Fruit fly (Drosophila melanogaster) whole organism, embryonic: ENCODE data around the gene Sidpn.

Experiments used
- ATbp ChIP-seq: fragments of 200-800 bp; sonication (Bioruptor generic); optimal IDR thresholded peaks from 2 replicates; lab custom pipeline; 2017; ENCODE audit warnings: missing biosample characterization, mild to moderate bottlenecking, missing genetic modification characterization, missing genetic modification reagents
- Awh ChIP-seq: fragments of 200-800 bp; sonication (Bioruptor generic); IDR thresholded peaks from 2 replicates; pipeline ENCODE4, ENCODE4 v1.3.6; 2022; ENCODE audit warnings: missing biosample characterization, missing genetic modification characterization
- CG10209 ChIP-seq: fragments of 200-800 bp; sonication (Bioruptor generic); optimal IDR thresholded peaks from 3 replicates; lab custom pipeline; 2017; ENCODE audit warnings: missing biosample characterization, mild to moderate bottlenecking, missing genetic modification characterization, missing genetic modification reagents
- CG12299 ChIP-seq: fragments of 200-800 bp; sonication (Bioruptor generic); optimal IDR thresholded peaks from 2 replicates; lab custom pipeline; 2018; ENCODE audit warnings: missing biosample characterization, mild to moderate bottlenecking, missing genetic modification characterization
- CG1647 ChIP-seq: fragments of 200-800 bp; sonication (Bioruptor generic); optimal IDR thresholded peaks from 3 replicates; lab custom pipeline; 2016; ENCODE audit warnings: missing biosample characterization, missing genetic modification characterization
- CG16779 ChIP-seq: fragments of 200-800 bp; sonication (Bioruptor generic); IDR thresholded peaks from 2 replicates; pipeline ENCODE4 v1.3.6; 2022; ENCODE audit warnings: missing biosample characterization, missing genetic modification characterization
- CG17186 ChIP-seq: fragments of 200-800 bp; sonication (Bioruptor generic); optimal IDR thresholded peaks from 3 replicates; lab custom pipeline; 2017; ENCODE audit warnings: missing biosample characterization, missing genetic modification reagents, missing genetic modification characterization
- CG18476 ChIP-seq: fragments of 200-800 bp; sonication (Bioruptor generic); optimal IDR thresholded peaks from 2 replicates; lab custom pipeline; 2016; ENCODE audit warnings: missing biosample characterization, mild to moderate bottlenecking, missing genetic modification characterization
- CG2120 ChIP-seq: fragments of 200-800 bp; sonication (Bioruptor generic); optimal IDR thresholded peaks from 3 replicates; lab custom pipeline; 2016; ENCODE audit warnings: missing biosample characterization, missing genetic modification characterization
- CG3995 ChIP-seq: fragments of 200-800 bp; sonication (Bioruptor generic); optimal IDR thresholded peaks from 3 replicates; lab custom pipeline; 2016; ENCODE audit warnings: missing biosample characterization, missing genetic modification characterization
- CG4424 ChIP-seq: fragments of 200-800 bp; sonication (Bioruptor generic); optimal IDR thresholded peaks from 3 replicates; lab custom pipeline; 2016; ENCODE audit warnings: missing biosample characterization, missing genetic modification characterization
- CG7357 ChIP-seq: fragments of 200-800 bp; sonication (Bioruptor generic); IDR thresholded peaks from 3 replicates; pipeline ENCODE4 v1.3.6; 2022; ENCODE audit warnings: missing biosample characterization, missing genetic modification characterization
- CG7372 ChIP-seq: fragments of 200-800 bp; sonication (Bioruptor generic); IDR thresholded peaks from 2 replicates; pipeline ENCODE4 v1.3.6; 2022; ENCODE audit warnings: missing biosample characterization, missing genetic modification characterization
- CG7556 ChIP-seq: fragments of 200-800 bp; sonication (Bioruptor generic); optimal IDR thresholded peaks from 2 replicates; lab custom pipeline; 2017; ENCODE audit warnings: missing biosample characterization, mild to moderate bottlenecking, missing genetic modification characterization
- CG9215 ChIP-seq: fragments of 200-800 bp; sonication (Bioruptor generic); IDR thresholded peaks from 2 replicates; pipeline ENCODE4 v1.3.6; 2022; ENCODE audit warnings: missing biosample characterization, missing genetic modification characterization
- CTCF ChIP-seq: fragments of 200-800 bp; sonication (Bioruptor generic); optimal IDR thresholded peaks from 2 replicates; lab custom pipeline; 2017; ENCODE audit warnings: missing biosample characterization, mild to moderate bottlenecking, missing genetic modification characterization, moderate library complexity
- D19B ChIP-seq: fragments of 200-800 bp; sonication (Bioruptor generic); optimal IDR thresholded peaks from 2 replicates; lab custom pipeline; 2017; ENCODE audit warnings: missing biosample characterization, mild to moderate bottlenecking, missing genetic modification characterization
- Dp ChIP-seq: fragments of 200-800 bp; sonication (Bioruptor generic); optimal IDR thresholded peaks from 2 replicates; lab custom pipeline; 2018; ENCODE audit warnings: missing biosample characterization, mild to moderate bottlenecking, missing genetic modification characterization, moderate library complexity
- Ets97D ChIP-seq: fragments of 200-800 bp; sonication (Bioruptor generic); optimal IDR thresholded peaks from 3 replicates; lab custom pipeline; 2016; ENCODE audit warnings: missing biosample characterization, missing genetic modification characterization
- GATAe ChIP-seq: fragments of 200-800 bp; sonication (Bioruptor generic); conservative IDR thresholded peaks from 2 replicates; pipeline ENCODE4 v1.3.6; 2022; ENCODE audit warnings: missing biosample characterization, missing genetic modification characterization
- Kr ChIP-seq: fragments of 200-800 bp; sonication (Bioruptor generic); optimal IDR thresholded peaks from 2 replicates; lab custom pipeline; 2017; ENCODE audit warnings: missing biosample characterization, mild to moderate bottlenecking, missing genetic modification characterization
- Mes4 ChIP-seq: fragments of 200-800 bp; sonication (Bioruptor generic); optimal IDR thresholded peaks from 2 replicates; lab custom pipeline; 2016; ENCODE audit warnings: missing biosample characterization, missing genetic modification characterization
- Mrtf ChIP-seq: fragments of 200-800 bp; sonication (Bioruptor generic); IDR thresholded peaks from 3 replicates; pipeline ENCODE4 v1.3.6; 2022; ENCODE audit warnings: missing biosample characterization, missing genetic modification characterization
- NfI ChIP-seq: fragments of 200-800 bp; sonication (Bioruptor generic); optimal IDR thresholded peaks from 3 replicates; lab custom pipeline; 2018; ENCODE audit warnings: missing biosample characterization, mild to moderate bottlenecking, missing genetic modification characterization, moderate library complexity
- PHDP ChIP-seq: fragments of 200-800 bp; sonication (Bioruptor generic); optimal IDR thresholded peaks from 3 replicates; lab custom pipeline; 2018; ENCODE audit warnings: missing biosample characterization, mild to moderate bottlenecking, missing genetic modification characterization, moderate library complexity
- Side ChIP-seq: fragments of 200-800 bp; sonication (Bioruptor generic); optimal IDR thresholded peaks from 2 replicates; lab custom pipeline; 2016; ENCODE audit warnings: missing biosample characterization, missing genetic modification characterization
- Stat92E ChIP-seq, 3 experiments: fragments of >200 bp in 2 of 3; fragments of 200-800 bp in 1 of 3; sonication (Bioruptor generic) in 1 of 3; optimal IDR thresholded peaks; 2 replicates each; lab custom pipeline; 2017 to 2019; ENCODE audit warnings: missing biosample characterization in 3 of 3, missing genetic modification characterization in 3 of 3, mild to moderate bottlenecking in 1 of 3, moderate library complexity in 1 of 3
- Xbp1 ChIP-seq: fragments of 200-800 bp; sonication (Bioruptor generic); optimal IDR thresholded peaks from 3 replicates; lab custom pipeline; 2016; ENCODE audit warnings: missing biosample characterization, mild to moderate bottlenecking, missing genetic modification characterization
- al ChIP-seq: fragments of 200-800 bp; sonication (Bioruptor generic); IDR thresholded peaks from 2 replicates; pipeline ENCODE4 v1.3.6; 2022; ENCODE audit warnings: missing biosample characterization, missing genetic modification characterization
- amos ChIP-seq: fragments of 200-800 bp; sonication (Bioruptor generic); IDR thresholded peaks from 2 replicates; pipeline ENCODE4 v1.3.6; 2022; ENCODE audit warnings: missing biosample characterization, missing genetic modification characterization; ENCODE audit not compliant: partially characterized antibody
- bcd ChIP-seq: fragments of 200-800 bp; sonication (Bioruptor generic); optimal IDR thresholded peaks from 2 replicates; lab custom pipeline; 2017; ENCODE audit warnings: missing biosample characterization, mild to moderate bottlenecking, missing genetic modification characterization
- btn ChIP-seq: fragments of 200-800 bp; sonication (Bioruptor generic); optimal IDR thresholded peaks from 2 replicates; lab custom pipeline; 2016; ENCODE audit warnings: missing biosample characterization, missing genetic modification characterization
- cwo ChIP-seq: fragments of 200-800 bp; sonication (Bioruptor generic); optimal IDR thresholded peaks from 3 replicates; lab custom pipeline; 2017; ENCODE audit warnings: missing biosample characterization, missing genetic modification characterization, mild to moderate bottlenecking, moderate library complexity, missing genetic modification reagents
- fd96Cb ChIP-seq: fragments of 200-800 bp; sonication (Bioruptor generic); optimal IDR thresholded peaks from 2 replicates; lab custom pipeline; 2018; ENCODE audit warnings: missing biosample characterization, mild to moderate bottlenecking, missing genetic modification characterization, moderate library complexity
- grn ChIP-seq: fragments of 200-800 bp; sonication (Bioruptor generic); optimal IDR thresholded peaks from 3 replicates; lab custom pipeline; 2017; ENCODE audit warnings: missing biosample characterization, missing genetic modification characterization
- gro ChIP-seq: fragments of 200-800 bp; sonication (Bioruptor generic); optimal IDR thresholded peaks from 2 replicates; lab custom pipeline; 2016; ENCODE audit warnings: missing biosample characterization, missing genetic modification characterization
- gsb-n ChIP-seq: fragments of 200-800 bp; sonication (Bioruptor generic); optimal IDR thresholded peaks from 3 replicates; lab custom pipeline; 2018; ENCODE audit warnings: missing biosample characterization, mild to moderate bottlenecking, missing genetic modification characterization
- jigr1 ChIP-seq: fragments of 200-800 bp; sonication (Bioruptor generic); IDR thresholded peaks from 3 replicates; pipeline ENCODE4 v1.3.6; 2022; ENCODE audit warnings: missing biosample characterization, missing genetic modification characterization
- knrl ChIP-seq: fragments of 200-800 bp; sonication (Bioruptor generic); IDR thresholded peaks from 3 replicates; pipeline ENCODE4 v1.3.6; 2022; ENCODE audit warnings: missing biosample characterization, missing genetic modification characterization; ENCODE audit not compliant: partially characterized antibody
- lmd ChIP-seq: fragments of 200-800 bp; sonication (Bioruptor generic); IDR thresholded peaks from 2 replicates; pipeline ENCODE4 v1.3.6; 2022; ENCODE audit warnings: missing biosample characterization, missing genetic modification characterization
- lola ChIP-seq, 3 experiments: fragments of >200 bp in 2 of 3; fragments of 200-800 bp in 1 of 3; sonication (Bioruptor generic) in 1 of 3; optimal IDR thresholded peaks; 2 replicates each; lab custom pipeline; 2017 to 2019; ENCODE audit warnings: missing biosample characterization in 3 of 3, missing genetic modification characterization in 3 of 3, mild to moderate bottlenecking in 1 of 3, moderate library complexity in 1 of 3
- maf-S ChIP-seq: fragments of 200-800 bp; sonication (Bioruptor generic); optimal IDR thresholded peaks from 2 replicates; lab custom pipeline; 2016; ENCODE audit warnings: missing biosample characterization, missing genetic modification characterization
- mam ChIP-seq: fragments of 200-800 bp; sonication (Bioruptor generic); optimal IDR thresholded peaks from 3 replicates; lab custom pipeline; 2016; ENCODE audit warnings: missing biosample characterization, missing genetic modification characterization
- pho ChIP-seq: fragments of 200-800 bp; sonication (Bioruptor generic); optimal IDR thresholded peaks from 2 replicates; lab custom pipeline; 2016; ENCODE audit warnings: missing biosample characterization, missing genetic modification characterization
- schlank ChIP-seq: fragments of 200-800 bp; sonication (Bioruptor generic); optimal IDR thresholded peaks from 2 replicates; lab custom pipeline; 2018; ENCODE audit warnings: missing biosample characterization, mild to moderate bottlenecking, missing genetic modification characterization
- slou ChIP-seq: fragments of 200-800 bp; sonication (Bioruptor generic); optimal IDR thresholded peaks from 3 replicates; lab custom pipeline; 2016; ENCODE audit warnings: missing biosample characterization, missing genetic modification characterization
- stc ChIP-seq: fragments of 200-800 bp; sonication (Bioruptor generic); IDR thresholded peaks from 2 replicates; pipeline ENCODE4 v1.3.6; 2022; ENCODE audit warnings: missing biosample characterization, missing genetic modification characterization
- toy ChIP-seq: fragments of 200-800 bp; sonication (Bioruptor generic); IDR thresholded peaks from 2 replicates; pipeline ENCODE4 v1.3.6; 2022; ENCODE audit warnings: missing biosample characterization, missing genetic modification characterization
- z ChIP-seq: fragments of 200-800 bp; sonication (Bioruptor generic); IDR thresholded peaks from 3 replicates; pipeline ENCODE4 v1.3.6; 2022; ENCODE audit warnings: missing biosample characterization, missing genetic modification characterization
- zfh2 ChIP-seq: fragments of 200-800 bp; sonication (Bioruptor generic); optimal IDR thresholded peaks from 2 replicates; lab custom pipeline; 2016; ENCODE audit warnings: missing biosample characterization, missing genetic modification characterization

Sidpn gene

dm6 chr2L:19011895-19012645, 15.4 kb upstream of the Sidpn start (continued):
- TF ChIP-seq mam (GFP tag; lab: Kevin White, UChicago) (peak; percentile 88), CG7556 (peak; percentile 91), CG2120 (GFP tag; lab: Kevin White, UChicago) (peak; percentile 94), Dp (no peak), amos (no peak), CG9215 (GFP tag; lab: Robert Waterston, UW) (peak; percentile 78), lola (GFP tag; optimal IDR thresholded peaks at IDR 0.05; lab: Kevin White, UChicago) (peak in 1 of 3 experiments; percentile 43), grn (GFP tag; lab: Kevin White, UChicago) (peak; percentile 7), CG18476 (GFP tag; lab: Kevin White, UChicago) (peak; percentile 73), toy (0 out of 2 replicates have a peak, but pooled peaks have one; percentile 44), CG12299 (peak; percentile 67), PHDP (tag; lab: Kevin White, UChicago) (peak; percentile 80), btn (GFP tag; lab: Kevin White, UChicago) (peak; percentile 15), knrl (GFP tag; lab: Robert Waterston, UW) (no peak), fd96Cb (tag; lab: Kevin White, UChicago) (peak; percentile 75), gro (GFP tag; lab: Kevin White, UChicago) (peak; percentile 81), gsb-n (peak; percentile 58), ATbp (GFP tag; lab: Kevin White, UChicago) (peak; percentile 78), CTCF (no peak), CG16779 (GFP tag; lab: Robert Waterston, UW) (peak; percentile 10; the same call in 1 of the 2 replicates), NfI (GFP tag; lab: Kevin White, UChicago) (peak; percentile 83), GATAe (GFP tag; lab: Robert Waterston, UW) (0 out of 2 replicates have a peak, but pooled peaks have one; percentile 15), Stat92E (GFP tag; optimal IDR thresholded peaks at IDR 0.05; lab: Kevin White, UChicago) (no peak), bcd (GFP tag; lab: Kevin White, UChicago) (peak; percentile 84), lmd (GFP tag; lab: Robert Waterston, UW) (peak; percentile 88), al (GFP tag; lab: Robert Waterston, UW) (peak; percentile 70), D19B (GFP tag; lab: Kevin White, UChicago) (peak; percentile 97), CG1647 (peak; percentile 66), Mes4 (GFP tag; lab: Kevin White, UChicago) (peak; percentile 62), z (GFP tag; lab: Robert Waterston, UW) (no peak), CG4424 (GFP tag; lab: Kevin White, UChicago) (peak; percentile 66), maf-S (GFP tag; lab: Kevin White, UChicago) (peak; percentile 83), Awh (peak; percentile 76), Ets97D (GFP tag; lab: Kevin White, UChicago) (peak; percentile 42), CG7357 (GFP tag; lab: Robert Waterston, UW) (peak; percentile 76), slou (GFP tag; lab: Kevin White, UChicago) (peak; percentile 74), CG3995 (GFP tag; lab: Kevin White, UChicago) (no peak), zfh2 (GFP tag; lab: Kevin White, UChicago) (peak; percentile 69), CG10209 (GFP tag; lab: Kevin White, UChicago) (peak; percentile 82), Side (GFP tag; lab: Kevin White, UChicago) (peak; percentile 80), CG7372 (GFP tag; lab: Robert Waterston, UW) (peak; percentile 79), cwo (GFP tag; lab: Kevin White, UChicago) (peak; percentile 87), Xbp1 (GFP tag; lab: Kevin White, UChicago) (peak; percentile 84), schlank (peak; percentile 75), pho (GFP tag; lab: Kevin White, UChicago) (peak; percentile 80), CG17186 (GFP tag; lab: Kevin White, UChicago) (peak; percentile 27), stc (GFP tag; lab: Robert Waterston, UW) (peak; percentile 78), Kr (GFP tag; lab: Kevin White, UChicago) (no peak), Mrtf (peak; percentile 67), jigr1 (peak; percentile 68; the same call in 2 of the 3 replicates)
